Worm (Caenorhabditis elegans): ENCODE results near the gene dgk-1.

DNA sequence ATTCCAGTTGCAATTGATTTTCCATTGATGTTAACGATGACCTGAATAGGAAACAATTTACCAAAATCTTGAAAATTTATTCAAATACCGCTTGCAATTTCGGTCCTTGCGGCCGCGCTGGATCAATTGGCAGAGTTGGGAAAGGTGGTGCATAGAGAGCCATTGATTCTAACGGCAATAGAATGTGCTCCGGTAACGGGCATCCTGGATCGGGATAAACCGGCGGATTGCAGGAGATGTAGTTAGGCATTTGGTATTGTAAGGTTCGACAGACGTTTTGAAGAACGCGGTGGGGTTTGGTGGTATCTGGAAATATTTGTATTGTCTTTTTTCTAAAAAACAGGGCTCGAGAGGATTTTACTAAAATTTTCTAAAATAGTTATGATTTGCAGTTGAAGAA lies 39.6 kb upstream of the dgk-1 start:
- TF ChIP-seq him-1 (tag; optimal IDR thresholded peaks at IDR 0.05): no peak
- TF ChIP-seq dao-5 (tag; optimal IDR thresholded peaks at IDR 0.05): no peak
